Fruit fly (Drosophila melanogaster): Measurements from ENCODE around the gene cl.

cl gene

dm6 chr2L:5541935-5542685 lies 22.2 kb downstream of the cl start, which contains the start of the genes Hel25E and Lam:
Gene Hel25E, minus strand, starts transcription at chr2L:5542314.
Gene Lam, plus strand, starts transcription at chr2L:5542480.
- TF ChIP-seq CG17801 (GFP tag; optimal IDR thresholded peaks at IDR 0.05; ENCODE audit: partially characterized antibody): no peak

dm6 chr2L:5542944-5543515 lies 23.1 kb downstream of the cl start:
- TF ChIP-seq CG17801 (GFP tag; optimal IDR thresholded peaks at IDR 0.05; ENCODE audit: partially characterized antibody): peak; percentile 20

- TF ChIP-seq CG17801 (GFP tag; optimal IDR thresholded peaks at IDR 0.05; ENCODE audit: partially characterized antibody): no peak
These were observed 26.2 kb downstream of the cl start for dm6 chr2L:5546207-5546517.

- peak; percentile 53 for TF ChIP-seq CG17801 (GFP tag; optimal IDR thresholded peaks at IDR 0.05; ENCODE audit: partially characterized antibody)
These were observed 26.8 kb downstream of the cl start, which contains the start of gene Oscillin for dm6 chr2L:5546518-5547287. Gene Oscillin, plus strand, starts transcription at chr2L:5547086.

- peak; percentile 37 for TF ChIP-seq CG17801 (GFP tag; optimal IDR thresholded peaks at IDR 0.05; ENCODE audit: partially characterized antibody)
These were observed 27.4 kb downstream of the cl start for dm6 chr2L:5547288-5547777.

dm6 chr2L:5550735-5551134 lies 30.8 kb downstream of the cl start, which contains the start of gene CG14014:
Gene CG14014, minus strand, starts transcription at chr2L:5550835.
- no peak for TF ChIP-seq CG17801 (GFP tag; optimal IDR thresholded peaks at IDR 0.05; ENCODE audit: partially characterized antibody)

- TF ChIP-seq CG17801 (GFP tag; optimal IDR thresholded peaks at IDR 0.05; ENCODE audit: partially characterized antibody): no peak
These were observed 31.6 kb downstream of the cl start, which contains the start of gene CG18269 for dm6 chr2L:5551538-5551937. Gene CG18269, plus strand, starts transcription at chr2L:5551838.

dm6 chr2L:5553750-5554149 lies 33.8 kb downstream of the cl start, which contains the start of the genes CG14013 and CG14017:
Gene CG14013, minus strand, starts transcription at chr2L:5553850.
Gene CG14017, plus strand, starts transcription at chr2L:5553897.
- no peak for TF ChIP-seq CG17801 (GFP tag; optimal IDR thresholded peaks at IDR 0.05; ENCODE audit: partially characterized antibody)

dm6 chr2L:5554818-5555217 lies 34.9 kb downstream of the cl start, which contains the start of gene GluRIIA:
Gene GluRIIA, plus strand, starts transcription at chr2L:5555072.
- no peak for TF ChIP-seq CG17801 (GFP tag; optimal IDR thresholded peaks at IDR 0.05; ENCODE audit: partially characterized antibody)

dm6 chr2L:5558809-5559392 lies 39.0 kb downstream of the cl start, which contains the start of gene GluRIIB:
Gene GluRIIB, plus strand, starts transcription at chr2L:5559342.
- no peak for TF ChIP-seq CG17801 (GFP tag; optimal IDR thresholded peaks at IDR 0.05; ENCODE audit: partially characterized antibody)

dm6 chr2L:5567103-5567502 lies 47.2 kb downstream of the cl start:
- no peak for TF ChIP-seq CG17801 (GFP tag; optimal IDR thresholded peaks at IDR 0.05; ENCODE audit: partially characterized antibody)

- no peak for TF ChIP-seq CG17801 (GFP tag; optimal IDR thresholded peaks at IDR 0.05; ENCODE audit: partially characterized antibody)
These were observed 49.6 kb downstream of the cl start for dm6 chr2L:5569503-5569902.

Measured in ovary, adult (tissue).